Fruit fly (Drosophila melanogaster): ENCODE measurements around the gene PGRP-LD.
A peak's percentile ranks its signal among the peaks of the same experiment; 100 is the strongest.

PGRP-LD gene

dm6 chr3L:5789663-5790062 lies 9.8 kb downstream of the PGRP-LD start (continued):
- no peak for TF ChIP-seq Ets65A (GFP tag)
- no peak for TF ChIP-seq CoRest (tag; optimal IDR thresholded peaks at IDR 0.05)
- no peak for TF ChIP-seq BtbVII (GFP tag; optimal IDR thresholded peaks at IDR 0.05)
- no peak for TF ChIP-seq en (GFP tag; optimal IDR thresholded peaks at IDR 0.05)
- TF ChIP-seq zfh1 (GFP tag; IDR thresholded peaks at IDR 0.05): 0 out of 3 replicates have a peak, but pooled peaks have one; percentile 29
- TF ChIP-seq fd96Cb (tag; optimal IDR thresholded peaks at IDR 0.05): no peak
- no peak for TF ChIP-seq HHEX (GFP tag; optimal IDR thresholded peaks at IDR 0.05)
- TF ChIP-seq CG9437 (GFP tag; optimal IDR thresholded peaks at IDR 0.05): no peak
- TF ChIP-seq CG11085 (GFP tag; IDR thresholded peaks at IDR 0.05): no peak
- TF ChIP-seq CG15601 (tag; optimal IDR thresholded peaks at IDR 0.05): peak; percentile 63
- TF ChIP-seq CG7839 (tag; optimal IDR thresholded peaks at IDR 0.05): no peak
- TF ChIP-seq sens (GFP tag): peak; percentile 94
- no peak for TF ChIP-seq Elba2 (GFP tag; optimal IDR thresholded peaks at IDR 0.05)
- no peak for TF ChIP-seq tna (GFP tag; IDR thresholded peaks at IDR 0.05; ENCODE audit: partially characterized antibody)
- no peak for TF ChIP-seq ewg (GFP tag; optimal IDR thresholded peaks at IDR 0.05)
- no peak for TF ChIP-seq ranshi (GFP tag; IDR thresholded peaks at IDR 0.05)
- TF ChIP-seq Hmr (GFP tag; optimal IDR thresholded peaks at IDR 0.05): no peak
- no peak for TF ChIP-seq CG7745 (tag; optimal IDR thresholded peaks at IDR 0.05)
- TF ChIP-seq CG34376 (GFP tag; optimal IDR thresholded peaks at IDR 0.05): no peak
- TF ChIP-seq CG7987 (GFP tag; optimal IDR thresholded peaks at IDR 0.05): no peak
- no peak for TF ChIP-seq HLHmδ (GFP tag; optimal IDR thresholded peaks at IDR 0.05)
- TF ChIP-seq Taf1 (GFP tag; IDR thresholded peaks at IDR 0.05): no peak
- no peak for TF ChIP-seq exex (tag; optimal IDR thresholded peaks at IDR 0.05)
- peak; percentile 11 for TF ChIP-seq Max (GFP tag; optimal IDR thresholded peaks at IDR 0.05)
- no peak for TF ChIP-seq CG5180 (GFP tag; optimal IDR thresholded peaks at IDR 0.05)
- peak; percentile 16 for TF ChIP-seq CG4854 (GFP tag; optimal IDR thresholded peaks at IDR 0.05)
- TF ChIP-seq CG11093 (GFP tag; IDR thresholded peaks at IDR 0.05): no peak
- TF ChIP-seq CG10321 (GFP tag; IDR thresholded peaks at IDR 0.05): no peak
- TF ChIP-seq odd (GFP tag; optimal IDR thresholded peaks at IDR 0.05): no peak
- TF ChIP-seq MESR4 (GFP tag; optimal IDR thresholded peaks at IDR 0.05): no peak
- TF ChIP-seq CG2889 (GFP tag; IDR thresholded peaks at IDR 0.05): no peak
- peak; percentile 32 for TF ChIP-seq az2 (GFP tag; optimal IDR thresholded peaks at IDR 0.05)
- TF ChIP-seq Awh (GFP tag; IDR thresholded peaks at IDR 0.05): no peak
- TF ChIP-seq Spps (tag; optimal IDR thresholded peaks at IDR 0.05): no peak
- TF ChIP-seq Tbp (GFP tag; optimal IDR thresholded peaks at IDR 0.05): no peak
- peak; percentile 58 for TF ChIP-seq lilli (GFP tag; optimal IDR thresholded peaks at IDR 0.05)
- TF ChIP-seq prd (optimal IDR thresholded peaks at IDR 0.05): no peak
- TF ChIP-seq prd (GFP tag; IDR thresholded peaks at IDR 0.05): no peak
- no peak for TF ChIP-seq ssp (GFP tag; IDR thresholded peaks at IDR 0.05)
- no peak for TF ChIP-seq jing (GFP tag; optimal IDR thresholded peaks at IDR 0.05)
- TF ChIP-seq Sry-δ (GFP tag; optimal IDR thresholded peaks at IDR 0.05): peak; percentile 37
- peak; percentile 57 for TF ChIP-seq HmgZ (tag; optimal IDR thresholded peaks at IDR 0.05)
- peak; percentile 10 for TF ChIP-seq maf-S (GFP tag; optimal IDR thresholded peaks at IDR 0.05)
- no peak for TF ChIP-seq Lpt (GFP tag; optimal IDR thresholded peaks at IDR 0.05)
- no peak for TF ChIP-seq yki (optimal IDR thresholded peaks at IDR 0.05)
- peak; percentile 47 for TF ChIP-seq CG12391 (tag; optimal IDR thresholded peaks at IDR 0.05)
- TF ChIP-seq Lim3 (GFP tag; IDR thresholded peaks at IDR 0.05): no peak
- no peak for TF ChIP-seq toy (GFP tag; IDR thresholded peaks at IDR 0.05)
- peak; percentile 19 for TF ChIP-seq CG1647 (GFP tag; optimal IDR thresholded peaks at IDR 0.05)
- TF ChIP-seq Side (GFP tag; optimal IDR thresholded peaks at IDR 0.05): peak; percentile 51
- peak; percentile 43 for TF ChIP-seq PHDP (tag; optimal IDR thresholded peaks at IDR 0.05)
- TF ChIP-seq z (GFP tag; IDR thresholded peaks at IDR 0.05): no peak
- TF ChIP-seq Kr (GFP tag; optimal IDR thresholded peaks at IDR 0.05): no peak
